Worm (Caenorhabditis elegans) whole organism, midembryonic: ENCODE data around the gene clec-164.
A peak's percentile ranks its signal among the peaks of the same experiment; 100 is the strongest.

Experiments used
- T22C8.4 ChIP-seq: fragments of 200-800 bp; sonication (Bioruptor generic); IDR thresholded peaks from 2 replicates; pipeline ENCODE4 v1.3.6; 2022; ENCODE audit warnings: missing genetic modification characterization, missing compliant biosample characterization
- cog-1 ChIP-seq: sonication (generic microtip); optimal IDR thresholded peaks from 2 replicates; lab custom pipeline; 2016; ENCODE audit warnings: missing genetic modification characterization, missing compliant biosample characterization
- flt-1 ChIP-seq: fragments of 200-800 bp; sonication (Bioruptor generic); IDR thresholded peaks from 2 replicates; pipeline ENCODE4 v1.3.6; 2022; ENCODE audit warnings: missing genetic modification characterization, missing compliant biosample characterization
- klf-2 ChIP-seq: fragments of 200-800 bp; sonication (Bioruptor generic); conservative IDR thresholded peaks from 2 replicates; pipeline ENCODE4 v1.3.6; 2022; ENCODE audit warnings: missing genetic modification reagents, missing genetic modification characterization, missing compliant biosample characterization
- med-1 ChIP-seq: sonication (generic microtip); optimal IDR thresholded peaks from 2 replicates; lab custom pipeline; 2017; ENCODE audit warnings: missing genetic modification characterization, mild to moderate bottlenecking, missing compliant biosample characterization, antibody characterized with exemption, missing genetic modification reagents; ENCODE audit not compliant: insufficient read depth
- tab-1 ChIP-seq: fragments of 200-800 bp; sonication (Bioruptor generic); IDR thresholded peaks from 2 replicates; pipeline ENCODE4 v1.3.6; 2022; ENCODE audit warnings: missing genetic modification characterization, missing compliant biosample characterization
- ztf-29 ChIP-seq: fragments of 200-800 bp; sonication (Bioruptor generic); IDR thresholded peaks from 2 replicates; pipeline ENCODE4 v1.3.6; 2022; ENCODE audit warnings: missing genetic modification reagents, missing genetic modification characterization, missing compliant biosample characterization

ce11 chrIV:682726-683340 lies 33.6 kb upstream of the clec-164 start:
- TF ChIP-seq ztf-29 (GFP tag; lab: Robert Waterston, UW) (peak; percentile 79), klf-2 (GFP tag; lab: Robert Waterston, UW) (peak; percentile 88), flt-1 (GFP tag; lab: Robert Waterston, UW) (peak; percentile 94), tab-1 (GFP tag; lab: Robert Waterston, UW) (peak; percentile 86), med-1 (GFP tag; lab: Kevin White, UChicago) (peak; percentile 53), T22C8.4 (GFP tag; lab: Robert Waterston, UW) (peak; percentile 79), cog-1 (peak; percentile 40)
